Worm (Caenorhabditis elegans) whole organism, L1 larva: ENCODE data around the gene ceh-93.
A peak's percentile ranks its signal among the peaks of the same experiment; 100 is the strongest.

Experiments
- C04F5.9 ChIP-seq: sonication (generic microtip); optimal IDR thresholded peaks from 2 replicates; lab custom pipeline; 2016; ENCODE audit warnings: missing genetic modification characterization, missing compliant biosample characterization
- C16A3.4 ChIP-seq: fragments of 150-350 bp; optimal IDR thresholded peaks from 2 replicates; lab custom pipeline; 2014; ENCODE audit warnings: missing biosample characterization, missing genetic modification characterization
- F16B12.6 ChIP-seq: fragments of 150-350 bp; optimal IDR thresholded peaks from 2 replicates; lab custom pipeline; 2014; ENCODE audit warnings: missing biosample characterization, missing genetic modification characterization
- alr-1 ChIP-seq: fragments of 200-800 bp; sonication (Bioruptor generic); optimal IDR thresholded peaks from 2 replicates; lab custom pipeline; 2018; ENCODE audit warnings: borderline replicate concordance, mild to moderate bottlenecking, missing genetic modification characterization, missing compliant biosample characterization
- aly-2 ChIP-seq: fragments of 150-350 bp; optimal IDR thresholded peaks from 2 replicates; lab custom pipeline; 2014; ENCODE audit warnings: missing biosample characterization, missing genetic modification characterization
- ama-1 ChIP-seq: fragments of 150-350 bp; optimal IDR thresholded peaks from 2 replicates; lab custom pipeline; 2014
- blmp-1 ChIP-seq: fragments of 150-350 bp; optimal IDR thresholded peaks from 2 replicates; lab custom pipeline; 2014; ENCODE audit warnings: missing biosample characterization, missing genetic modification characterization
- ceh-82 ChIP-seq, 3 experiments: fragments of 150-350 bp in 1 of 3; sonication (generic microtip) in 2 of 3; optimal IDR thresholded peaks; 2 replicates each; lab custom pipeline; 2014 to 2017; ENCODE audit warnings: missing biosample characterization in 3 of 3, missing genetic modification characterization in 3 of 3
- ceh-88 ChIP-seq: fragments of 200-800 bp; sonication (Bioruptor generic); IDR thresholded peaks from 2 replicates; pipeline ENCODE4 v1.3.6; 2022; ENCODE audit warnings: missing genetic modification characterization, missing compliant biosample characterization
- dpl-1 ChIP-seq, 3 experiments: fragments of 150-350 bp in 2 of 3; sonication (generic microtip) in 1 of 3; optimal IDR thresholded peaks; 2 replicates each; lab custom pipeline; 2014 to 2017; ENCODE audit warnings: missing biosample characterization in 3 of 3, missing genetic modification characterization in 3 of 3, missing genetic modification reagents in 3 of 3
- dsc-1 ChIP-seq: sonication (generic microtip); optimal IDR thresholded peaks from 2 replicates; lab custom pipeline; 2016; ENCODE audit warnings: mild to moderate bottlenecking, missing genetic modification characterization, missing compliant biosample characterization
- efl-1 ChIP-seq, 4 experiments: fragments of 150-350 bp; optimal IDR thresholded peaks in 3 of 4; peaks in 1 of 4; 1 replicate in 1 of 4; 2 replicates in 3 of 4; lab custom pipeline; 2014; ENCODE audit warnings: missing biosample characterization in 2 of 4, missing genetic modification characterization in 2 of 4, missing genetic modification reagents in 2 of 4
- egl-13 ChIP-seq: sonication (generic microtip); optimal IDR thresholded peaks from 2 replicates; lab custom pipeline; 2016; ENCODE audit warnings: missing genotype, missing genetic modification reagents, missing genetic modification characterization, missing compliant biosample characterization
- egl-27 ChIP-seq, 2 experiments: fragments of 150-350 bp in 1 of 2; sonication (generic microtip); optimal IDR thresholded peaks; 3 replicates each; lab custom pipeline; 2017 to 2018; ENCODE audit warnings: missing biosample characterization in 2 of 2, missing genetic modification characterization in 2 of 2, missing genetic modification reagents in 2 of 2
- elt-2 ChIP-seq: sonication (generic microtip); optimal IDR thresholded peaks from 2 replicates; lab custom pipeline; 2016; ENCODE audit warnings: missing genetic modification characterization, mild to moderate bottlenecking, inconsistent platforms, missing compliant biosample characterization, missing genetic modification reagents
- elt-3 ChIP-seq, 6 experiments: fragments of 150-350 bp in 1 of 6; sonication (generic microtip); optimal IDR thresholded peaks; 2 replicates each; lab custom pipeline; 2017 to 2018; ENCODE audit warnings: missing biosample characterization in 6 of 6, missing genetic modification characterization in 6 of 6, inconsistent platforms in 1 of 6
- ets-5 ChIP-seq: fragments of 200-800 bp; sonication (Bioruptor generic); IDR thresholded peaks from 2 replicates; pipeline ENCODE4 v1.3.6; 2022; ENCODE audit warnings: missing genetic modification characterization, missing compliant biosample characterization
- fkh-4 ChIP-seq: sonication (generic microtip); optimal IDR thresholded peaks from 2 replicates; lab custom pipeline; 2016; ENCODE audit warnings: missing compliant biosample characterization, missing genetic modification characterization, borderline replicate concordance
- fos-1 ChIP-seq: fragments of 150-350 bp; optimal IDR thresholded peaks from 2 replicates; lab custom pipeline; 2014; ENCODE audit warnings: missing biosample characterization, missing genetic modification characterization
- grh-1 ChIP-seq: fragments of 200-800 bp; sonication (Bioruptor generic); IDR thresholded peaks from 2 replicates; pipeline ENCODE4 v1.3.6; 2022; ENCODE audit warnings: missing genetic modification reagents, missing genetic modification characterization, missing compliant biosample characterization
- irx-1 ChIP-seq: sonication (generic microtip); optimal IDR thresholded peaks from 2 replicates; lab custom pipeline; 2016; ENCODE audit warnings: missing genetic modification characterization, missing compliant biosample characterization
- jun-1 ChIP-seq: fragments of 150-350 bp; optimal IDR thresholded peaks from 2 replicates; lab custom pipeline; 2014; ENCODE audit warnings: missing biosample characterization, missing genetic modification reagents, missing genetic modification characterization
- lin-13 ChIP-seq: fragments of 150-350 bp; optimal IDR thresholded peaks from 2 replicates; lab custom pipeline; 2014; ENCODE audit warnings: missing biosample characterization, missing genetic modification reagents, missing genetic modification characterization
- lin-35 ChIP-seq, 2 experiments: fragments of 150-350 bp; optimal IDR thresholded peaks; 2 replicates each; lab custom pipeline; 2014; ENCODE audit warnings: missing biosample characterization in 2 of 2, missing genetic modification characterization in 2 of 2, missing genetic modification reagents in 2 of 2
- lir-3 ChIP-seq: sonication (generic microtip); optimal IDR thresholded peaks from 2 replicates; lab custom pipeline; 2016; ENCODE audit warnings: mild to moderate bottlenecking, missing genetic modification characterization, moderate library complexity, missing compliant biosample characterization; ENCODE audit not compliant: poor library complexity
- lsy-2 ChIP-seq, 2 experiments: fragments of 150-350 bp; optimal IDR thresholded peaks; 2 replicates each; lab custom pipeline; 2014; ENCODE audit warnings: missing biosample characterization in 2 of 2, missing genetic modification characterization in 2 of 2
- mab-9 ChIP-seq: fragments of 200-800 bp; sonication (Bioruptor generic); IDR thresholded peaks from 2 replicates; pipeline ENCODE4 v1.3.6; 2022; ENCODE audit warnings: missing genetic modification reagents, missing genetic modification characterization, missing compliant biosample characterization
- mdl-1 ChIP-seq, 2 experiments: fragments of 150-350 bp; optimal IDR thresholded peaks; 2 replicates each; lab custom pipeline; 2014 to 2017; ENCODE audit warnings: missing biosample characterization in 2 of 2, missing genetic modification characterization in 2 of 2, inconsistent platforms in 1 of 2
- mef-2 ChIP-seq: fragments of 150-350 bp; optimal IDR thresholded peaks from 2 replicates; lab custom pipeline; 2014; ENCODE audit warnings: missing biosample characterization, missing genetic modification characterization
- nhr-11 ChIP-seq: fragments of 150-350 bp; optimal IDR thresholded peaks from 2 replicates; lab custom pipeline; 2014; ENCODE audit warnings: missing biosample characterization, missing genetic modification characterization
- nhr-47 ChIP-seq: sonication (generic microtip); optimal IDR thresholded peaks from 2 replicates; lab custom pipeline; 2016; ENCODE audit warnings: mild to moderate bottlenecking, missing genetic modification characterization, moderate library complexity, missing compliant biosample characterization
- nhr-71 ChIP-seq: sonication (generic microtip); optimal IDR thresholded peaks from 2 replicates; lab custom pipeline; 2016; ENCODE audit warnings: mild to moderate bottlenecking, missing genetic modification characterization, moderate library complexity, missing compliant biosample characterization
- nhr-85 ChIP-seq: sonication (generic microtip); peaks from one replicate; lab custom pipeline; 2016; ENCODE audit warnings: missing genetic modification characterization, inconsistent platforms, missing compliant biosample characterization
- nhr-90 ChIP-seq: sonication (generic microtip); optimal IDR thresholded peaks from 2 replicates; lab custom pipeline; 2016; ENCODE audit warnings: mild to moderate bottlenecking, missing genetic modification characterization, missing compliant biosample characterization; ENCODE audit not compliant: poor library complexity
- pag-3 ChIP-seq: sonication (generic microtip); optimal IDR thresholded peaks from 2 replicates; lab custom pipeline; 2017; ENCODE audit warnings: missing genetic modification characterization, mild to moderate bottlenecking, missing compliant biosample characterization, antibody characterized with exemption, borderline replicate concordance; ENCODE audit not compliant: insufficient read depth
- pax-3 ChIP-seq: fragments of 200-800 bp; sonication (Bioruptor generic); optimal IDR thresholded peaks from 2 replicates; lab custom pipeline; 2018; ENCODE audit warnings: mild to moderate bottlenecking, missing genetic modification characterization, moderate library complexity, missing compliant biosample characterization
- rnt-1 ChIP-seq: sonication (generic microtip); optimal IDR thresholded peaks from 2 replicates; lab custom pipeline; 2016; ENCODE audit warnings: mild to moderate bottlenecking, missing genetic modification characterization, moderate library complexity, missing compliant biosample characterization
- snu-23 ChIP-seq: sonication (generic microtip); optimal IDR thresholded peaks from 2 replicates; lab custom pipeline; 2016; ENCODE audit warnings: missing genetic modification characterization, missing compliant biosample characterization
- sup-37 ChIP-seq: fragments of 200-800 bp; sonication (Bioruptor generic); optimal IDR thresholded peaks from 2 replicates; lab custom pipeline; 2018; ENCODE audit warnings: mild to moderate bottlenecking, missing genetic modification characterization, missing compliant biosample characterization
- swsn-7 ChIP-seq: sonication (generic microtip); optimal IDR thresholded peaks from 2 replicates; lab custom pipeline; 2016; ENCODE audit warnings: missing genetic modification characterization, missing compliant biosample characterization
- tbx-2 ChIP-seq: sonication (generic microtip); optimal IDR thresholded peaks from 2 replicates; lab custom pipeline; 2016; ENCODE audit warnings: missing genetic modification characterization, missing compliant biosample characterization
- unc-130 ChIP-seq: fragments of 150-350 bp; optimal IDR thresholded peaks from 2 replicates; lab custom pipeline; 2017; ENCODE audit warnings: missing biosample characterization, missing genetic modification characterization, inconsistent platforms
- unc-30 ChIP-seq: sonication (generic microtip); optimal IDR thresholded peaks from 2 replicates; lab custom pipeline; 2017; ENCODE audit warnings: missing biosample characterization, missing genetic modification characterization
- unc-86 ChIP-seq: sonication (generic microtip); optimal IDR thresholded peaks from 2 replicates; lab custom pipeline; 2016; ENCODE audit warnings: missing genetic modification characterization, missing compliant biosample characterization
- vab-15 ChIP-seq: sonication (generic microtip); optimal IDR thresholded peaks from 2 replicates; lab custom pipeline; 2017; ENCODE audit warnings: missing genotype, mild to moderate bottlenecking, missing genetic modification characterization, missing compliant biosample characterization
- xbp-1 ChIP-seq: sonication (generic microtip); optimal IDR thresholded peaks from 2 replicates; lab custom pipeline; 2016; ENCODE audit warnings: missing genetic modification characterization, missing compliant biosample characterization
- zip-4 ChIP-seq: fragments of 200-800 bp; sonication (Bioruptor generic); optimal IDR thresholded peaks from 2 replicates; lab custom pipeline; 2018; ENCODE audit warnings: mild to moderate bottlenecking, missing genetic modification characterization, moderate library complexity, missing compliant biosample characterization
- ztf-4 ChIP-seq: fragments of 150-350 bp; optimal IDR thresholded peaks from 2 replicates; lab custom pipeline; 2014; ENCODE audit warnings: missing biosample characterization, missing genetic modification characterization

Gene ceh-93

DNA sequence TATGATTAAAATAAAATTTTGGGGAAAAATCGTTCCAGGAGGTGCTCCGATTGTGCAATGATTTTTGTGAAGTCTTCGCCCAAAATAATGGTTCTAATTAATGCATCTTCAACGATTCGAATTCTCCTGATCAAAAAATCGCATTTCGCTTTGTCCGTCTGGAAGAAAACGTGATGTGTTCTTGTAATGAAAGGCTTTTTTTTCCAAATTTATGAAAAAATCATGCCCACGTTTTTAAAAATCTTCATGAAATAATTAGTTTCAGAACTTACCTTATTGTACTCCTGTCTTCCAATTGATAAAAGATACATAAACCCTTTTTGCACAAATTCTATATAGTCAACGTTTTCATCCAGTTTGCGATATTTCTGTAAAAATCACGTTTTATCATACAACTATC lies 969 bp upstream of the ceh-93 start:
- TF ChIP-seq unc-30 (no peak), snu-23 (GFP tag; lab: Kevin White, UChicago) (no peak), nhr-47 (tag; lab: Kevin White, UChicago) (no peak), nhr-90 (tag; lab: Kevin White, UChicago) (no peak), efl-1 (optimal IDR thresholded peaks at IDR 0.05; lab: Kevin White, UChicago) (no peak), efl-1 (GFP tag; optimal IDR thresholded peaks at IDR 0.05 in 1 of 2; lab: Kevin White, UChicago) (no peak), pag-3 (tag; lab: Kevin White, UChicago) (no peak), irx-1 (tag; lab: Kevin White, UChicago) (no peak), tbx-2 (tag; lab: Kevin White, UChicago) (no peak)

DNA sequence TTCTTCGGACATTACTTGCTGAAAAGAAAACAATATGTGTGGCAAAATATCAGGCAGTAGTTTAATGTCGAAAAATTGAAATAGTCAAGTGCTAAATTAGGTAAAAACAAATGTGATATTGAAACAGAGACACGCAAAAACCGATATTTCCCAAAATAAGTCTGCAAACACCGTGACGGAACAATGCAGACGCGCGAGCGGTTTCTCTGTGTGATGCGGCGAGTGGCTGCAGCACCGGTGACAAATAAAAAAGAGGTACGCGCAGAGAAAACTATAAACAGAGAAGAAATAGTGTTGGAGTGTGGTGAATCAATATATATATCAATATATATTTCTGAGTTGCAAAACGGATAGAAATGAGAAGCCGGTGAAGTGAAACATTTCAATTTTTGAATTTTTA lies 5.9 kb downstream of the ceh-93 start, which contains the start of gene ife-2:
Gene ife-2, minus strand, starts transcription at position 18 of the 400 bp plus-strand sequence.
- peak; percentile 54 for TF ChIP-seq jun-1 (tag; lab: Kevin White, UChicago)
- TF ChIP-seq alr-1, result no peak
- peak; percentile 5 for TF ChIP-seq fos-1 (tag; lab: Kevin White, UChicago)
- peak; percentile 26 for TF ChIP-seq elt-2 (tag; lab: Kevin White, UChicago)
- TF ChIP-seq lin-13 (GFP tag; lab: Kevin White, UChicago), result no peak
- TF ChIP-seq C04F5.9 (tag; lab: Kevin White, UChicago), result peak; percentile 10
- TF ChIP-seq lir-3 (tag; lab: Kevin White, UChicago), result peak; percentile 63
- TF ChIP-seq zip-4 (GFP tag; lab: Kevin White, UChicago), result peak; percentile 7
- no peak for TF ChIP-seq vab-15 (tag; lab: Kevin White, UChicago)
- TF ChIP-seq ets-5, result no peak
- peak; percentile 55 to 78 (median 76) for TF ChIP-seq dpl-1 (GFP tag; optimal IDR thresholded peaks at IDR 0.05; lab: Kevin White, UChicago)
- TF ChIP-seq blmp-1 (tag; lab: Kevin White, UChicago), result peak; percentile 61
- TF ChIP-seq elt-3 (tag; optimal IDR thresholded peaks at IDR 0.05; lab: Kevin White, UChicago), result peak in 1 of 6 experiments; percentile 47
- peak; percentile 60 for TF ChIP-seq rnt-1
- TF ChIP-seq aly-2 (tag; lab: Kevin White, UChicago), result no peak
- TF ChIP-seq ztf-4 (tag; lab: Kevin White, UChicago), result peak; percentile 1
- TF ChIP-seq egl-27 (tag; optimal IDR thresholded peaks at IDR 0.05; lab: Kevin White, UChicago), result no peak
- TF ChIP-seq mdl-1 (tag; optimal IDR thresholded peaks at IDR 0.05; lab: Kevin White, UChicago), result peak in 1 of 2 experiments; percentile 71
- TF ChIP-seq grh-1 (GFP tag; lab: Robert Waterston, UW), result 0 out of 2 replicates have a peak, but pooled peaks have one; percentile 10
- TF ChIP-seq nhr-85 (tag; lab: Kevin White, UChicago), result peak; percentile 74
- TF ChIP-seq ama-1, result no peak
- peak; percentile 69 to 83 for TF ChIP-seq lin-35 (GFP tag; optimal IDR thresholded peaks at IDR 0.05; lab: Kevin White, UChicago)
- peak; percentile 38 for TF ChIP-seq egl-13
- TF ChIP-seq nhr-47 (tag; lab: Kevin White, UChicago), result peak; percentile 76
- TF ChIP-seq snu-23 (GFP tag; lab: Kevin White, UChicago), result peak; percentile 88
- TF ChIP-seq swsn-7 (tag; lab: Kevin White, UChicago), result peak; percentile 74
- TF ChIP-seq nhr-11 (tag; lab: Kevin White, UChicago), result no peak
- peak; percentile 52 to 58 for TF ChIP-seq efl-1 (optimal IDR thresholded peaks at IDR 0.05; lab: Kevin White, UChicago)
- peak; percentile 51 to 94 for TF ChIP-seq efl-1 (GFP tag; optimal IDR thresholded peaks at IDR 0.05 in 1 of 2; lab: Kevin White, UChicago)
- TF ChIP-seq unc-30, result no peak
- peak; percentile 77 for TF ChIP-seq C16A3.4 (tag; lab: Kevin White, UChicago)
- TF ChIP-seq ceh-88 (GFP tag; lab: Robert Waterston, UW), result peak; percentile 47; the same call in 1 of the 2 replicates
- TF ChIP-seq nhr-90 (tag; lab: Kevin White, UChicago), result peak; percentile 75
- peak; percentile 96 for TF ChIP-seq F16B12.6 (tag; lab: Kevin White, UChicago)
- TF ChIP-seq ceh-82 (tag; optimal IDR thresholded peaks at IDR 0.05; lab: Kevin White, UChicago), result peak; percentile 21 to 65 (median 40)
- no peak for TF ChIP-seq pax-3 (tag; lab: Kevin White, UChicago)
- TF ChIP-seq unc-86 (tag; lab: Kevin White, UChicago), result peak; percentile 50
- no peak for TF ChIP-seq fkh-4 (tag; lab: Kevin White, UChicago)
- peak; percentile 70 to 75 for TF ChIP-seq lsy-2 (tag; optimal IDR thresholded peaks at IDR 0.05; lab: Kevin White, UChicago)
- TF ChIP-seq sup-37 (GFP tag; lab: Kevin White, UChicago), result peak; percentile 44
- no peak for TF ChIP-seq mab-9 (GFP tag; lab: Robert Waterston, UW)
- peak; percentile 69 for TF ChIP-seq xbp-1 (tag; lab: Kevin White, UChicago)
- TF ChIP-seq nhr-71 (tag; lab: Kevin White, UChicago), result peak; percentile 77
- peak; percentile 34 for TF ChIP-seq dsc-1
- peak; percentile 49 for TF ChIP-seq unc-130 (tag; lab: Kevin White, UChicago)
- TF ChIP-seq mef-2 (tag; lab: Kevin White, UChicago), result peak; percentile 45
